Worm (Caenorhabditis elegans): ENCODE results near the gene atrn-1.

atrn-1 gene

DNA sequence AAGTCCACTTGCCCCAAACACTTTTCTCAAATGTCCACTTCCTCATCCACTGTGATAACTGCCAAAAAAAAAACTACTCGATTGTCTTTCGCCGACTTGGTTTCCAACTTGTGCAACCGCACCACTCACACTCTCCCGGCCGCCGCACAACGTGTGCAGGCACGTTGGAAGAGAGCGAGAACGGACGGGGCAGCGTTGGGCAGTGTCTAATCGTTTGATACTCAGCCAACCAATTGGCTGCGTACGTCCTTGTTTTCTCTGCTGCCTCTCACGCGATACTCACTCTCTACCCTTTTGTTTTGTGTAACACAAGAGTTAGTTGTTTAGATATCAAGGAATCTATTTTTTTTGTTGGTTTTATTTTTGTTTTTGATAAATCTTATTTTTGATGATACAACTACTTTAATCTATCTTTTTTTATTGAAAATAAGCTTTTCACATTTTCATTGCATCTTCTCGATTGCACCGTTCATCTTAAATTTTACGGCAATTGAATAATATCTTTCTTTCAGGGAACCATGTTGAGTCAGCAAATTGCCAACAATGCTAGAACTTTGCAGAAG, 42.2 kb downstream of the atrn-1 start, which contains the start of gene sucl-1 (continued):
- TF ChIP-seq F49E8.2 (tag; optimal IDR thresholded peaks at IDR 0.05; ENCODE audit: insufficient read depth) (no peak), chd-7 (tag; optimal IDR thresholded peaks at IDR 0.05) (peak; percentile 70), Y67H2A.10 (GFP tag; conservative IDR thresholded peaks at IDR 0.05) (no peak), K11D2.4 (GFP tag; IDR thresholded peaks at IDR 0.05) (0 out of 2 replicates have a peak, but pooled peaks have one; percentile 55), madf-8 (GFP tag; conservative IDR thresholded peaks at IDR 0.05) (no peak), F33H1.4 (GFP tag; IDR thresholded peaks at IDR 0.05) (no peak), unc-130 (GFP tag; optimal IDR thresholded peaks at IDR 0.05) (no peak), B0336.3 (GFP tag; IDR thresholded peaks at IDR 0.05) (peak; percentile 46; the same call in 1 of the 2 replicates), attf-5 (GFP tag; optimal IDR thresholded peaks at IDR 0.05) (peak; percentile 89), madf-3 (GFP tag; IDR thresholded peaks at IDR 0.05) (no peak), attf-6 (GFP tag; IDR thresholded peaks at IDR 0.05) (no peak), aptf-3 (GFP tag; IDR thresholded peaks at IDR 0.05) (no peak), rcor-1 (GFP tag; IDR thresholded peaks at IDR 0.05) (peak; percentile 69), Y53F4B.3 (GFP tag; IDR thresholded peaks at IDR 0.05) (no peak), ceh-40 (GFP tag; IDR thresholded peaks at IDR 0.05) (no peak), F23B12.7 (tag; optimal IDR thresholded peaks at IDR 0.05; ENCODE audit: insufficient read depth) (peak; percentile 77), tbx-9 (tag; optimal IDR thresholded peaks at IDR 0.05; ENCODE audit: borderline replicate concordance) (no peak), F37B4.10 (GFP tag; IDR thresholded peaks at IDR 0.05) (no peak), hmg-20 (GFP tag; IDR thresholded peaks at IDR 0.05) (no peak), hrde-1 (tag; optimal IDR thresholded peaks at IDR 0.05; ENCODE audit: borderline replicate concordance) (no peak), B0019.2 (GFP tag; conservative IDR thresholded peaks at IDR 0.05) (no peak), sptf-2 (GFP tag; optimal IDR thresholded peaks at IDR 0.05) (no peak), F39B2.1 (GFP tag; IDR thresholded peaks at IDR 0.05) (no peak), ceh-100 (GFP tag; IDR thresholded peaks at IDR 0.05) (no peak), hlh-12 (tag; optimal IDR thresholded peaks at IDR 0.05) (no peak), zfh-2 (GFP tag; conservative IDR thresholded peaks at IDR 0.05) (peak; percentile 97), nhr-179 (tag; optimal IDR thresholded peaks at IDR 0.05) (no peak), lsy-27 (tag; optimal IDR thresholded peaks at IDR 0.05; ENCODE audit: borderline replicate concordance, insufficient read depth) (no peak), F57A8.1 (GFP tag; optimal IDR thresholded peaks at IDR 0.05) (no peak), rpc-1 (optimal IDR thresholded peaks at IDR 0.05) (no peak), rpc-1 (tag; optimal IDR thresholded peaks at IDR 0.05) (no peak), gei-17 (GFP tag; optimal IDR thresholded peaks at IDR 0.05) (peak; percentile 30), lin-26 (GFP tag; IDR thresholded peaks at IDR 0.05) (peak; percentile 72), F55B11.4 (tag; optimal IDR thresholded peaks at IDR 0.05; ENCODE audit: borderline replicate concordance, insufficient read depth) (no peak), akir-1 (GFP tag; optimal IDR thresholded peaks at IDR 0.05) (peak; percentile 21), ccch-3 (GFP tag; optimal IDR thresholded peaks at IDR 0.05) (no peak), dpff-1 (tag; optimal IDR thresholded peaks at IDR 0.05) (no peak), dpl-1 (GFP tag; optimal IDR thresholded peaks at IDR 0.05) (no peak), Y95B8A.8 (GFP tag; IDR thresholded peaks at IDR 0.05) (no peak), repo-1 (tag; optimal IDR thresholded peaks at IDR 0.05) (peak; percentile 1), B0035.1 (tag; optimal IDR thresholded peaks at IDR 0.05) (no peak), him-1 (tag; optimal IDR thresholded peaks at IDR 0.05) (no peak), ZK185.1 (tag; optimal IDR thresholded peaks at IDR 0.05; ENCODE audit: poor library complexity, severe bottlenecking) (no peak), let-607 (tag; optimal IDR thresholded peaks at IDR 0.05) (peak; percentile 93 to 94), snpc-4 (GFP tag; optimal IDR thresholded peaks at IDR 0.05) (peak; percentile 32), snpc-4 (tag; optimal IDR thresholded peaks at IDR 0.05) (peak; percentile 68 to 75 (median 72)), ztf-22 (GFP tag; optimal IDR thresholded peaks at IDR 0.05) (no peak), pbrm-1 (GFP tag; IDR thresholded peaks at IDR 0.05) (peak; percentile 54; the same call in 1 of the 2 replicates)

Data from whole organism, young adult.